Worm (Caenorhabditis elegans) whole organism, L1 larva: ENCODE measurements around the gene pst-1.
A peak's percentile ranks its signal among the peaks of the same experiment; 100 is the strongest.

ENCODE experiments used
- C04F5.9 ChIP-seq: sonication (generic microtip); optimal IDR thresholded peaks from 2 replicates; lab custom pipeline; 2016; ENCODE audit warnings: missing genetic modification characterization, missing compliant biosample characterization
- C16A3.4 ChIP-seq: fragments of 150-350 bp; optimal IDR thresholded peaks from 2 replicates; lab custom pipeline; 2014; ENCODE audit warnings: missing biosample characterization, missing genetic modification characterization
- C34B4.2 ChIP-seq: sonication (generic microtip); optimal IDR thresholded peaks from 2 replicates; lab custom pipeline; 2017; ENCODE audit warnings: mild to moderate bottlenecking, missing genetic modification characterization, missing compliant biosample characterization
- F16B12.6 ChIP-seq: fragments of 150-350 bp; optimal IDR thresholded peaks from 2 replicates; lab custom pipeline; 2014; ENCODE audit warnings: missing biosample characterization, missing genetic modification characterization
- Y116A8C.19 ChIP-seq: sonication (generic microtip); optimal IDR thresholded peaks from 2 replicates; lab custom pipeline; 2016; ENCODE audit warnings: missing compliant biosample characterization, missing genetic modification characterization, borderline replicate concordance
- alr-1 ChIP-seq: fragments of 200-800 bp; sonication (Bioruptor generic); optimal IDR thresholded peaks from 2 replicates; lab custom pipeline; 2018; ENCODE audit warnings: borderline replicate concordance, mild to moderate bottlenecking, missing genetic modification characterization, missing compliant biosample characterization
- aly-2 ChIP-seq: fragments of 150-350 bp; optimal IDR thresholded peaks from 2 replicates; lab custom pipeline; 2014; ENCODE audit warnings: missing biosample characterization, missing genetic modification characterization
- ama-1 ChIP-seq: fragments of 150-350 bp; optimal IDR thresholded peaks from 2 replicates; lab custom pipeline; 2014
- blmp-1 ChIP-seq: fragments of 150-350 bp; optimal IDR thresholded peaks from 2 replicates; lab custom pipeline; 2014; ENCODE audit warnings: missing biosample characterization, missing genetic modification characterization
- ces-1 ChIP-seq: fragments of 150-350 bp; optimal IDR thresholded peaks from 2 replicates; lab custom pipeline; 2014; ENCODE audit warnings: missing biosample characterization, missing genetic modification reagents, missing genetic modification characterization
- efl-1 ChIP-seq, 4 experiments: fragments of 150-350 bp; optimal IDR thresholded peaks in 3 of 4; peaks in 1 of 4; 1 replicate in 1 of 4; 2 replicates in 3 of 4; lab custom pipeline; 2014; ENCODE audit warnings: missing biosample characterization in 2 of 4, missing genetic modification characterization in 2 of 4, missing genetic modification reagents in 2 of 4
- egl-27 ChIP-seq, 2 experiments: fragments of 150-350 bp in 1 of 2; sonication (generic microtip); optimal IDR thresholded peaks; 3 replicates each; lab custom pipeline; 2017 to 2018; ENCODE audit warnings: missing biosample characterization in 2 of 2, missing genetic modification characterization in 2 of 2, missing genetic modification reagents in 2 of 2
- elt-3 ChIP-seq, 6 experiments: fragments of 150-350 bp in 1 of 6; sonication (generic microtip); optimal IDR thresholded peaks; 2 replicates each; lab custom pipeline; 2017 to 2018; ENCODE audit warnings: missing biosample characterization in 6 of 6, missing genetic modification characterization in 6 of 6, inconsistent platforms in 1 of 6
- fkh-4 ChIP-seq: sonication (generic microtip); optimal IDR thresholded peaks from 2 replicates; lab custom pipeline; 2016; ENCODE audit warnings: missing compliant biosample characterization, missing genetic modification characterization, borderline replicate concordance
- fkh-8 ChIP-seq: sonication (generic microtip); optimal IDR thresholded peaks from 2 replicates; lab custom pipeline; 2016; ENCODE audit warnings: mild to moderate bottlenecking, missing genetic modification characterization, missing compliant biosample characterization
- hlh-4 ChIP-seq: sonication (generic microtip); optimal IDR thresholded peaks from 2 replicates; lab custom pipeline; 2016; ENCODE audit warnings: mild to moderate bottlenecking, missing genetic modification characterization, missing compliant biosample characterization
- irx-1 ChIP-seq: sonication (generic microtip); optimal IDR thresholded peaks from 2 replicates; lab custom pipeline; 2016; ENCODE audit warnings: missing genetic modification characterization, missing compliant biosample characterization
- isw-1 ChIP-seq: fragments of 200-800 bp; sonication (Bioruptor generic); IDR thresholded peaks from 2 replicates; pipeline ENCODE4 v1.3.6; 2022; ENCODE audit warnings: missing genetic modification characterization, missing compliant biosample characterization
- lir-3 ChIP-seq: sonication (generic microtip); optimal IDR thresholded peaks from 2 replicates; lab custom pipeline; 2016; ENCODE audit warnings: mild to moderate bottlenecking, missing genetic modification characterization, moderate library complexity, missing compliant biosample characterization; ENCODE audit not compliant: poor library complexity
- mdl-1 ChIP-seq, 2 experiments: fragments of 150-350 bp; optimal IDR thresholded peaks; 2 replicates each; lab custom pipeline; 2014 to 2017; ENCODE audit warnings: missing biosample characterization in 2 of 2, missing genetic modification characterization in 2 of 2, inconsistent platforms in 1 of 2
- nhr-11 ChIP-seq: fragments of 150-350 bp; optimal IDR thresholded peaks from 2 replicates; lab custom pipeline; 2014; ENCODE audit warnings: missing biosample characterization, missing genetic modification characterization
- nhr-19 ChIP-seq: fragments of 200-800 bp; sonication (Bioruptor generic); conservative IDR thresholded peaks from 2 replicates; pipeline ENCODE4 v1.3.6; 2022; ENCODE audit warnings: missing genetic modification characterization, missing compliant biosample characterization
- nhr-20 ChIP-seq: sonication (generic microtip); optimal IDR thresholded peaks from 2 replicates; lab custom pipeline; 2016; ENCODE audit warnings: mild to moderate bottlenecking, missing genetic modification characterization, missing compliant biosample characterization
- nhr-28 ChIP-seq: fragments of 150-350 bp; optimal IDR thresholded peaks from 2 replicates; lab custom pipeline; 2014; ENCODE audit warnings: missing biosample characterization, missing genetic modification characterization
- nhr-77 ChIP-seq: fragments of 150-350 bp; optimal IDR thresholded peaks from 2 replicates; lab custom pipeline; 2014; ENCODE audit warnings: missing biosample characterization, missing genetic modification characterization
- nhr-84 ChIP-seq: sonication (generic microtip); optimal IDR thresholded peaks from 2 replicates; lab custom pipeline; 2017; ENCODE audit warnings: missing biosample characterization, missing genetic modification characterization
- nhr-85 ChIP-seq: sonication (generic microtip); peaks from one replicate; lab custom pipeline; 2016; ENCODE audit warnings: missing genetic modification characterization, inconsistent platforms, missing compliant biosample characterization
- nhr-90 ChIP-seq: sonication (generic microtip); optimal IDR thresholded peaks from 2 replicates; lab custom pipeline; 2016; ENCODE audit warnings: mild to moderate bottlenecking, missing genetic modification characterization, missing compliant biosample characterization; ENCODE audit not compliant: poor library complexity
- pax-3 ChIP-seq: fragments of 200-800 bp; sonication (Bioruptor generic); optimal IDR thresholded peaks from 2 replicates; lab custom pipeline; 2018; ENCODE audit warnings: mild to moderate bottlenecking, missing genetic modification characterization, moderate library complexity, missing compliant biosample characterization
- pqm-1 ChIP-seq: sonication (generic microtip); optimal IDR thresholded peaks from 3 replicates; lab custom pipeline; 2017; ENCODE audit warnings: missing biosample characterization, missing genetic modification characterization
- rnt-1 ChIP-seq: sonication (generic microtip); optimal IDR thresholded peaks from 2 replicates; lab custom pipeline; 2016; ENCODE audit warnings: mild to moderate bottlenecking, missing genetic modification characterization, moderate library complexity, missing compliant biosample characterization
- snpc-4 ChIP-seq: fragments of 150-350 bp; optimal IDR thresholded peaks from 2 replicates; lab custom pipeline; 2014; ENCODE audit warnings: missing biosample characterization, missing genetic modification characterization
- sox-4 ChIP-seq: sonication (generic microtip); optimal IDR thresholded peaks from 2 replicates; lab custom pipeline; 2016; ENCODE audit warnings: missing genetic modification characterization, missing compliant biosample characterization
- sptf-1 ChIP-seq: fragments of 150-350 bp; optimal IDR thresholded peaks from 2 replicates; lab custom pipeline; 2014; ENCODE audit warnings: missing biosample characterization, missing genetic modification characterization
- swsn-7 ChIP-seq: sonication (generic microtip); optimal IDR thresholded peaks from 2 replicates; lab custom pipeline; 2016; ENCODE audit warnings: missing genetic modification characterization, missing compliant biosample characterization
- tbx-2 ChIP-seq: sonication (generic microtip); optimal IDR thresholded peaks from 2 replicates; lab custom pipeline; 2016; ENCODE audit warnings: missing genetic modification characterization, missing compliant biosample characterization
- tlp-1 ChIP-seq: fragments of 150-350 bp; optimal IDR thresholded peaks from 2 replicates; lab custom pipeline; 2014; ENCODE audit warnings: missing biosample characterization, missing genetic modification characterization
- unc-30 ChIP-seq: sonication (generic microtip); optimal IDR thresholded peaks from 2 replicates; lab custom pipeline; 2017; ENCODE audit warnings: missing biosample characterization, missing genetic modification characterization
- unc-62 ChIP-seq: fragments of 150-350 bp; optimal IDR thresholded peaks from 2 replicates; lab custom pipeline; 2014; ENCODE audit warnings: missing biosample characterization, missing genetic modification reagents, missing genetic modification characterization
- vab-15 ChIP-seq: sonication (generic microtip); optimal IDR thresholded peaks from 2 replicates; lab custom pipeline; 2017; ENCODE audit warnings: missing genotype, mild to moderate bottlenecking, missing genetic modification characterization, missing compliant biosample characterization
- xbp-1 ChIP-seq: sonication (generic microtip); optimal IDR thresholded peaks from 2 replicates; lab custom pipeline; 2016; ENCODE audit warnings: missing genetic modification characterization, missing compliant biosample characterization
- ztf-11 ChIP-seq, 2 experiments: sonication (generic microtip); optimal IDR thresholded peaks; 2 replicates each; lab custom pipeline; 2016 to 2017; ENCODE audit warnings: missing genetic modification characterization in 2 of 2, missing biosample characterization in 1 of 2, missing compliant biosample characterization in 1 of 2

The pst-1 gene

ce11 chrV:6000368-6000802 is 57.1 kb downstream of the pst-1 start (continued):
- no peak for TF ChIP-seq ces-1 (GFP tag; lab: Kevin White, UChicago)
- TF ChIP-seq sox-4 (tag; lab: Kevin White, UChicago): peak; percentile 70
- peak; percentile 97 for TF ChIP-seq nhr-77
- peak; percentile 99 for TF ChIP-seq nhr-85 (tag; lab: Kevin White, UChicago)
- peak; percentile 49 for TF ChIP-seq C04F5.9
- TF ChIP-seq C16A3.4: peak; percentile 87
- no peak for TF ChIP-seq alr-1 (tag; lab: Kevin White, UChicago)
- TF ChIP-seq ama-1 (lab: Kevin White, UChicago): no peak
- peak; percentile 2 for TF ChIP-seq pqm-1
- no peak for TF ChIP-seq unc-30 (tag; lab: Kevin White, UChicago)
- peak; percentile 91 for TF ChIP-seq nhr-19 (GFP tag; lab: Robert Waterston, UW)
- TF ChIP-seq xbp-1 (tag; lab: Kevin White, UChicago): peak; percentile 91
- TF ChIP-seq vab-15 (tag; lab: Kevin White, UChicago): no peak
- peak; percentile 74 to 91 for TF ChIP-seq egl-27 (tag; optimal IDR thresholded peaks at IDR 0.05; lab: Kevin White, UChicago)
- TF ChIP-seq isw-1 (GFP tag; lab: Robert Waterston, UW): peak; percentile 68
- TF ChIP-seq elt-3 (tag; optimal IDR thresholded peaks at IDR 0.05; lab: Kevin White, UChicago): peak in 3 of 6 experiments; percentile 6 to 95 (median 94)
- TF ChIP-seq sptf-1: no peak
- TF ChIP-seq mdl-1 (tag; optimal IDR thresholded peaks at IDR 0.05; lab: Kevin White, UChicago): peak; percentile 15 to 97
- TF ChIP-seq tbx-2 (tag; lab: Kevin White, UChicago): peak; percentile 93
- TF ChIP-seq aly-2 (tag; lab: Kevin White, UChicago): peak; percentile 60
- TF ChIP-seq nhr-20 (tag; lab: Kevin White, UChicago): peak; percentile 98
- no peak for TF ChIP-seq unc-62 (GFP tag; lab: Kevin White, UChicago)
- no peak for TF ChIP-seq fkh-4 (tag; lab: Kevin White, UChicago)
- no peak for TF ChIP-seq nhr-84
- TF ChIP-seq nhr-90 (tag; lab: Kevin White, UChicago): peak; percentile 93
- peak; percentile 84 for TF ChIP-seq nhr-11
- TF ChIP-seq tlp-1: no peak
- TF ChIP-seq C34B4.2 (tag; lab: Kevin White, UChicago): no peak
- no peak for TF ChIP-seq Y116A8C.19
- TF ChIP-seq efl-1 (optimal IDR thresholded peaks at IDR 0.05; lab: Kevin White, UChicago): peak; percentile 82 to 92
- peak; percentile 56 to 94 for TF ChIP-seq efl-1 (GFP tag; optimal IDR thresholded peaks at IDR 0.05 in 1 of 2; lab: Kevin White, UChicago)
- peak; percentile 99 for TF ChIP-seq blmp-1
- TF ChIP-seq nhr-28 (tag; lab: Kevin White, UChicago): no peak
- peak; percentile 83 for TF ChIP-seq lir-3
- no peak for TF ChIP-seq hlh-4 (tag; lab: Kevin White, UChicago)
- TF ChIP-seq ztf-11 (tag; optimal IDR thresholded peaks at IDR 0.05; lab: Kevin White, UChicago): no peak
- peak; percentile 88 for TF ChIP-seq pax-3 (tag; lab: Kevin White, UChicago)
- TF ChIP-seq swsn-7 (tag; lab: Kevin White, UChicago): peak; percentile 94
- peak; percentile 81 for TF ChIP-seq rnt-1 (tag; lab: Kevin White, UChicago)
- TF ChIP-seq snpc-4 (tag; lab: Kevin White, UChicago): peak; percentile 43
- TF ChIP-seq fkh-8 (tag; lab: Kevin White, UChicago): peak; percentile 97
- peak; percentile 12 for TF ChIP-seq F16B12.6
- peak; percentile 76 for TF ChIP-seq irx-1
